Worm (Caenorhabditis elegans) whole organism, midembryonic: Measurements from ENCODE around the gene ntl-3.

Source experiments
- flt-1 ChIP-seq: fragments of 200-800 bp; sonication (Bioruptor generic); IDR thresholded peaks from 2 replicates; pipeline ENCODE4 v1.3.6; 2022; ENCODE audit warnings: missing genetic modification characterization, missing compliant biosample characterization
- klf-2 ChIP-seq: fragments of 200-800 bp; sonication (Bioruptor generic); conservative IDR thresholded peaks from 2 replicates; pipeline ENCODE4 v1.3.6; 2022; ENCODE audit warnings: missing genetic modification reagents, missing genetic modification characterization, missing compliant biosample characterization
- med-1 ChIP-seq: sonication (generic microtip); optimal IDR thresholded peaks from 2 replicates; lab custom pipeline; 2017; ENCODE audit warnings: missing genetic modification characterization, mild to moderate bottlenecking, missing compliant biosample characterization, antibody characterized with exemption, missing genetic modification reagents; ENCODE audit not compliant: insufficient read depth
- ref-1 ChIP-seq: fragments of 200-800 bp; sonication (Bioruptor generic); conservative IDR thresholded peaks from 2 replicates; pipeline ENCODE4 v1.3.6; 2022; ENCODE audit warnings: missing genetic modification reagents, missing genetic modification characterization, missing compliant biosample characterization
- tab-1 ChIP-seq: fragments of 200-800 bp; sonication (Bioruptor generic); IDR thresholded peaks from 2 replicates; pipeline ENCODE4 v1.3.6; 2022; ENCODE audit warnings: missing genetic modification characterization, missing compliant biosample characterization
- ztf-29 ChIP-seq: fragments of 200-800 bp; sonication (Bioruptor generic); IDR thresholded peaks from 2 replicates; pipeline ENCODE4 v1.3.6; 2022; ENCODE audit warnings: missing genetic modification reagents, missing genetic modification characterization, missing compliant biosample characterization

ce11 chrIII:11829585-11830195 is 16.6 kb downstream of the ntl-3 start:
- TF ChIP-seq med-1 (GFP tag; lab: Kevin White, UChicago) (no peak), flt-1 (GFP tag; lab: Robert Waterston, UW) (no peak), ztf-29 (GFP tag; lab: Robert Waterston, UW) (no peak), klf-2 (no peak), tab-1 (GFP tag; lab: Robert Waterston, UW) (no peak), ref-1 (no peak)
